Worm (Caenorhabditis elegans) whole organism, midembryonic: ENCODE data around the gene W09G12.7.

ENCODE experiments used
- T22C8.4 ChIP-seq: fragments of 200-800 bp; sonication (Bioruptor generic); IDR thresholded peaks from 2 replicates; pipeline ENCODE4 v1.3.6; 2022; ENCODE audit warnings: missing genetic modification characterization, missing compliant biosample characterization
- cog-1 ChIP-seq: sonication (generic microtip); optimal IDR thresholded peaks from 2 replicates; lab custom pipeline; 2016; ENCODE audit warnings: missing genetic modification characterization, missing compliant biosample characterization
- flt-1 ChIP-seq: fragments of 200-800 bp; sonication (Bioruptor generic); IDR thresholded peaks from 2 replicates; pipeline ENCODE4 v1.3.6; 2022; ENCODE audit warnings: missing genetic modification characterization, missing compliant biosample characterization
- klf-2 ChIP-seq: fragments of 200-800 bp; sonication (Bioruptor generic); conservative IDR thresholded peaks from 2 replicates; pipeline ENCODE4 v1.3.6; 2022; ENCODE audit warnings: missing genetic modification reagents, missing genetic modification characterization, missing compliant biosample characterization
- ztf-29 ChIP-seq: fragments of 200-800 bp; sonication (Bioruptor generic); IDR thresholded peaks from 2 replicates; pipeline ENCODE4 v1.3.6; 2022; ENCODE audit warnings: missing genetic modification reagents, missing genetic modification characterization, missing compliant biosample characterization

DNA sequence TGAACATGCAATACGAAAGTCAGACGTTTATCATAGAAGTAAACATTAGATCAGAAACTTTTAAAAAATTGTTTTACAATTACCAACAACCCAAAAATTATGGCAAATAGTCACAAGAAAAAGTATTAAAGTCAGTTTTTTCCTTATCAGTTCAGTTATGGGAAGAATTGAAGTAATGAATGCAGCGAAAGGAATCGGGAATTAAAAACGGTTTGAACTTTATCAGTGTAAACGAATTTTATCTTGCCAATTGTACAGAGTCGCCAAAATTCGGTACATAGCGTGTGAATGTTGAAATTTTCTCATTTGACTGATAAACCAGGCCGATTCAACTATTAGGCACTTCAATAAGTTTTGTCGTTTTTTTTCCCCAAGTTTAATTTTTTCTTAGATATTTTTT, 37.3 kb downstream of the W09G12.7 start:
- TF ChIP-seq ztf-29 = no peak
- TF ChIP-seq flt-1 (GFP tag; lab: Robert Waterston, UW) = no peak
- no peak for TF ChIP-seq cog-1
- TF ChIP-seq T22C8.4 = no peak
- no peak for TF ChIP-seq klf-2 (GFP tag; lab: Robert Waterston, UW)
